Worm (Caenorhabditis elegans) whole organism, L1 larva: ENCODE measurements around the gene nhr-180.

Source experiments
- C16A3.4 ChIP-seq: fragments of 150-350 bp; optimal IDR thresholded peaks from 2 replicates; lab custom pipeline; 2014; ENCODE audit warnings: missing biosample characterization, missing genetic modification characterization
- F16B12.6 ChIP-seq: fragments of 150-350 bp; optimal IDR thresholded peaks from 2 replicates; lab custom pipeline; 2014; ENCODE audit warnings: missing biosample characterization, missing genetic modification characterization
- aly-2 ChIP-seq: fragments of 150-350 bp; optimal IDR thresholded peaks from 2 replicates; lab custom pipeline; 2014; ENCODE audit warnings: missing biosample characterization, missing genetic modification characterization
- ama-1 ChIP-seq: fragments of 150-350 bp; optimal IDR thresholded peaks from 2 replicates; lab custom pipeline; 2014
- ceh-82 ChIP-seq, 3 experiments: fragments of 150-350 bp in 1 of 3; sonication (generic microtip) in 2 of 3; optimal IDR thresholded peaks; 2 replicates each; lab custom pipeline; 2014 to 2017; ENCODE audit warnings: missing biosample characterization in 3 of 3, missing genetic modification characterization in 3 of 3
- ceh-90 ChIP-seq: sonication (generic microtip); optimal IDR thresholded peaks from 2 replicates; lab custom pipeline; 2016; ENCODE audit warnings: missing genetic modification characterization, missing compliant biosample characterization
- egl-13 ChIP-seq: sonication (generic microtip); optimal IDR thresholded peaks from 2 replicates; lab custom pipeline; 2016; ENCODE audit warnings: missing genotype, missing genetic modification reagents, missing genetic modification characterization, missing compliant biosample characterization
- egl-27 ChIP-seq, 2 experiments: fragments of 150-350 bp in 1 of 2; sonication (generic microtip); optimal IDR thresholded peaks; 3 replicates each; lab custom pipeline; 2017 to 2018; ENCODE audit warnings: missing biosample characterization in 2 of 2, missing genetic modification characterization in 2 of 2, missing genetic modification reagents in 2 of 2
- fkh-10 ChIP-seq: sonication (generic microtip); optimal IDR thresholded peaks from 2 replicates; lab custom pipeline; 2017; ENCODE audit warnings: missing biosample characterization, missing genetic modification reagents, missing genetic modification characterization
- fos-1 ChIP-seq: fragments of 150-350 bp; optimal IDR thresholded peaks from 2 replicates; lab custom pipeline; 2014; ENCODE audit warnings: missing biosample characterization, missing genetic modification characterization
- hlh-17 ChIP-seq: fragments of 200-800 bp; sonication (Bioruptor generic); optimal IDR thresholded peaks from 2 replicates; lab custom pipeline; 2018; ENCODE audit warnings: missing genetic modification characterization, mild to moderate bottlenecking, missing compliant biosample characterization, moderate library complexity, borderline replicate concordance
- irx-1 ChIP-seq: sonication (generic microtip); optimal IDR thresholded peaks from 2 replicates; lab custom pipeline; 2016; ENCODE audit warnings: missing genetic modification characterization, missing compliant biosample characterization
- isw-1 ChIP-seq: fragments of 200-800 bp; sonication (Bioruptor generic); IDR thresholded peaks from 2 replicates; pipeline ENCODE4 v1.3.6; 2022; ENCODE audit warnings: missing genetic modification characterization, missing compliant biosample characterization
- lin-13 ChIP-seq: fragments of 150-350 bp; optimal IDR thresholded peaks from 2 replicates; lab custom pipeline; 2014; ENCODE audit warnings: missing biosample characterization, missing genetic modification reagents, missing genetic modification characterization
- lin-14 ChIP-seq: fragments of 200-800 bp; sonication (Bioruptor generic); optimal IDR thresholded peaks from 2 replicates; lab custom pipeline; 2018; ENCODE audit warnings: mild to moderate bottlenecking, missing genetic modification characterization, moderate library complexity, missing compliant biosample characterization
- lsy-2 ChIP-seq, 2 experiments: fragments of 150-350 bp; optimal IDR thresholded peaks; 2 replicates each; lab custom pipeline; 2014; ENCODE audit warnings: missing biosample characterization in 2 of 2, missing genetic modification characterization in 2 of 2
- mef-2 ChIP-seq: fragments of 150-350 bp; optimal IDR thresholded peaks from 2 replicates; lab custom pipeline; 2014; ENCODE audit warnings: missing biosample characterization, missing genetic modification characterization
- nhr-47 ChIP-seq: sonication (generic microtip); optimal IDR thresholded peaks from 2 replicates; lab custom pipeline; 2016; ENCODE audit warnings: mild to moderate bottlenecking, missing genetic modification characterization, moderate library complexity, missing compliant biosample characterization
- nhr-77 ChIP-seq: fragments of 150-350 bp; optimal IDR thresholded peaks from 2 replicates; lab custom pipeline; 2014; ENCODE audit warnings: missing biosample characterization, missing genetic modification characterization
- nhr-84 ChIP-seq: sonication (generic microtip); optimal IDR thresholded peaks from 2 replicates; lab custom pipeline; 2017; ENCODE audit warnings: missing biosample characterization, missing genetic modification characterization
- nhr-90 ChIP-seq: sonication (generic microtip); optimal IDR thresholded peaks from 2 replicates; lab custom pipeline; 2016; ENCODE audit warnings: mild to moderate bottlenecking, missing genetic modification characterization, missing compliant biosample characterization; ENCODE audit not compliant: poor library complexity
- pax-3 ChIP-seq: fragments of 200-800 bp; sonication (Bioruptor generic); optimal IDR thresholded peaks from 2 replicates; lab custom pipeline; 2018; ENCODE audit warnings: mild to moderate bottlenecking, missing genetic modification characterization, moderate library complexity, missing compliant biosample characterization
- skn-1 ChIP-seq: fragments of 150-350 bp; optimal IDR thresholded peaks from 2 replicates; lab custom pipeline; 2014; ENCODE audit warnings: missing biosample characterization, missing genetic modification characterization
- snpc-4 ChIP-seq: fragments of 150-350 bp; optimal IDR thresholded peaks from 2 replicates; lab custom pipeline; 2014; ENCODE audit warnings: missing biosample characterization, missing genetic modification characterization
- snu-23 ChIP-seq: sonication (generic microtip); optimal IDR thresholded peaks from 2 replicates; lab custom pipeline; 2016; ENCODE audit warnings: missing genetic modification characterization, missing compliant biosample characterization
- sptf-1 ChIP-seq: fragments of 150-350 bp; optimal IDR thresholded peaks from 2 replicates; lab custom pipeline; 2014; ENCODE audit warnings: missing biosample characterization, missing genetic modification characterization
- swsn-7 ChIP-seq: sonication (generic microtip); optimal IDR thresholded peaks from 2 replicates; lab custom pipeline; 2016; ENCODE audit warnings: missing genetic modification characterization, missing compliant biosample characterization
- unc-130 ChIP-seq: fragments of 150-350 bp; optimal IDR thresholded peaks from 2 replicates; lab custom pipeline; 2017; ENCODE audit warnings: missing biosample characterization, missing genetic modification characterization, inconsistent platforms
- unc-62 ChIP-seq: fragments of 150-350 bp; optimal IDR thresholded peaks from 2 replicates; lab custom pipeline; 2014; ENCODE audit warnings: missing biosample characterization, missing genetic modification reagents, missing genetic modification characterization
- unc-86 ChIP-seq: sonication (generic microtip); optimal IDR thresholded peaks from 2 replicates; lab custom pipeline; 2016; ENCODE audit warnings: missing genetic modification characterization, missing compliant biosample characterization
- vab-15 ChIP-seq: sonication (generic microtip); optimal IDR thresholded peaks from 2 replicates; lab custom pipeline; 2017; ENCODE audit warnings: missing genotype, mild to moderate bottlenecking, missing genetic modification characterization, missing compliant biosample characterization
- xbp-1 ChIP-seq: sonication (generic microtip); optimal IDR thresholded peaks from 2 replicates; lab custom pipeline; 2016; ENCODE audit warnings: missing genetic modification characterization, missing compliant biosample characterization
- zag-1 ChIP-seq: fragments of 150-350 bp; optimal IDR thresholded peaks from 2 replicates; lab custom pipeline; 2014; ENCODE audit warnings: missing biosample characterization, missing genetic modification characterization
- ztf-11 ChIP-seq, 2 experiments: sonication (generic microtip); optimal IDR thresholded peaks; 2 replicates each; lab custom pipeline; 2016 to 2017; ENCODE audit warnings: missing genetic modification characterization in 2 of 2, missing biosample characterization in 1 of 2, missing compliant biosample characterization in 1 of 2
- ztf-4 ChIP-seq: fragments of 150-350 bp; optimal IDR thresholded peaks from 2 replicates; lab custom pipeline; 2014; ENCODE audit warnings: missing biosample characterization, missing genetic modification characterization

nhr-180 gene

DNA sequence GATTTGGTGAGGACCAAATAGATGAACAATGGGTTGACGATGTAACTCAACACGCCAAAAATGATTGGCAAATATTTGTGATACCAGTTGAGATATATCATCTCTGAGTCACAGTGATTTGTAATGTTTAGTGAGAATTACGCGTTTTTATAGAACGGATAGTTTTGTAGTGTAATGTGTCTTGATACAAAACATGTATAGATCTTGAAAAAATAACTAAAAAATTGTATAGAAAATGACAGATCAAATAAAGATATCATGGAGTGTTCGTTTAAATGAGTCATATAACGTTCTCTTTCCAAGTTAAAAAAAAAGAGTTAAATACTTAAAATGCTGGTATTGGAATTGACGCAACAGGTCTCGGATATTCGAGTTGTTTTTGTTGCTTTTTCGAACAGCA, 12.9 kb downstream of the nhr-180 start, which contains the start of gene srj-6 (continued):
- TF ChIP-seq isw-1 (GFP tag; lab: Robert Waterston, UW) (no peak), ceh-90 (tag; lab: Kevin White, UChicago) (no peak), vab-15 (tag; lab: Kevin White, UChicago) (no peak), F16B12.6 (tag; lab: Kevin White, UChicago) (no peak)

DNA sequence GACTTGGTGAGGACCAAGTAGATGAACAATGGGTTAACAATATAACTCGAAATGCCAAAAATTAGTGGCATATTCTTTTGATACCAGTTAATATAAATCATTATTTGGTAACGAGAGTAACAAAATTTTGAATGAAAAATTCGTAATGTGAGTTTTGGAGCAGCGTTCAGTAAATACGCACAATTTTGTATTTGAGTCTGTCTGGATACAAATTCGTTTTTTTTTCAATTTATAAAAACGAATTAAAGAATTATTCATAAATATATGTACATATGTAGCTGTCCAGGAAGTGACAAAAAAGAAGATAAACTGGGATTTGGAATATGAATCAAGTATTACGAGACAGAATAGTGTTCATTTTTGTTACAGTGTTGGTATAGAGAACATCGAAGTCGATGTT, 14.4 kb downstream of the nhr-180 start, which contains the start of gene srj-5:
TSS of gene srj-5 (minus strand) at position 101 of the 400 bp plus-strand sequence.
- TF ChIP-seq nhr-47 (tag; lab: Kevin White, UChicago): no peak
- no peak for TF ChIP-seq ztf-4 (tag; lab: Kevin White, UChicago)
- TF ChIP-seq unc-86 (tag; lab: Kevin White, UChicago): no peak
- no peak for TF ChIP-seq unc-130 (tag; lab: Kevin White, UChicago)
- TF ChIP-seq egl-27 (tag; optimal IDR thresholded peaks at IDR 0.05; lab: Kevin White, UChicago): no peak
- TF ChIP-seq pax-3 (tag; lab: Kevin White, UChicago): no peak
- TF ChIP-seq lin-14 (GFP tag; lab: Kevin White, UChicago): no peak
- no peak for TF ChIP-seq fkh-10 (GFP tag; lab: Kevin White, UChicago)
- no peak for TF ChIP-seq hlh-17
- no peak for TF ChIP-seq skn-1 (tag; lab: Kevin White, UChicago)
- no peak for TF ChIP-seq nhr-77 (tag; lab: Kevin White, UChicago)
- TF ChIP-seq irx-1: no peak
- no peak for TF ChIP-seq nhr-90 (tag; lab: Kevin White, UChicago)
- no peak for TF ChIP-seq xbp-1 (tag; lab: Kevin White, UChicago)
- no peak for TF ChIP-seq sptf-1 (tag; lab: Kevin White, UChicago)
- TF ChIP-seq, all 84 proteins: peak for 0

ce11 chrV:646888-647287, 20.4 kb downstream of the nhr-180 start, which contains the start of gene ugt-42:
TSS of gene ugt-42 (plus strand) at chrV:647188.
- TF ChIP-seq lin-13 (GFP tag; lab: Kevin White, UChicago) (no peak), ceh-90 (tag; lab: Kevin White, UChicago) (no peak), lsy-2 (tag; optimal IDR thresholded peaks at IDR 0.05; lab: Kevin White, UChicago) (no peak), C16A3.4 (tag; lab: Kevin White, UChicago) (no peak), swsn-7 (tag; lab: Kevin White, UChicago) (no peak), F16B12.6 (tag; lab: Kevin White, UChicago) (no peak), mef-2 (tag; lab: Kevin White, UChicago) (no peak), zag-1 (tag; lab: Kevin White, UChicago) (no peak), sptf-1 (tag; lab: Kevin White, UChicago) (no peak), egl-13 (tag; lab: Kevin White, UChicago) (no peak), nhr-47 (tag; lab: Kevin White, UChicago) (no peak), aly-2 (no peak), nhr-84 (tag; lab: Kevin White, UChicago) (no peak)

DNA sequence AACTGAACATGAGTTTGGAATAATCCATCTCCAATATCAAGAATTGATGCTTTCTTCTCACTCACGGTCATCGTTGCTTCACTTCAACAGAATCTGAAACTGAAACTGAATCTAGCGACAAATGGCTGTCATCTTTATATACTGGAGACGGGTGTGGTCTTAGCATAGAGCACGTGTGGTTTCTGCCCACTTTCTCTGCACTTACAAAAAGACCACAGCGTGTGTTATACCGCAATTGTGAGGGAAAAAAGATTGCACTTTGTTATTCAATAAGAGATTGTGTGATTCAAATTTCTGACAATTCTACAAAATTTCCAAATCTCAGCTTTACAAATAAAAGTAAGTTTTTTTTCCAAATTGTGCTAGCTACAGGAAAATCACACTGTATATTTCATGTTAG, 21.2 kb downstream of the nhr-180 start, which contains the start of gene F48G7.12:
TSS of gene F48G7.12 (minus strand) at position 101 of the 400 bp plus-strand sequence.
- TF ChIP-seq unc-86 (tag; lab: Kevin White, UChicago) (no peak), fos-1 (tag; lab: Kevin White, UChicago) (no peak), isw-1 (GFP tag; lab: Robert Waterston, UW) (no peak), nhr-90 (tag; lab: Kevin White, UChicago) (no peak), ztf-4 (tag; lab: Kevin White, UChicago) (no peak), ceh-82 (tag; optimal IDR thresholded peaks at IDR 0.05; lab: Kevin White, UChicago) (no peak), ama-1 (lab: Kevin White, UChicago) (no peak), nhr-77 (tag; lab: Kevin White, UChicago) (no peak), snu-23 (GFP tag; lab: Kevin White, UChicago) (no peak), snpc-4 (no peak), unc-62 (GFP tag; lab: Kevin White, UChicago) (no peak), lin-14 (GFP tag; lab: Kevin White, UChicago) (no peak), sptf-1 (tag; lab: Kevin White, UChicago) (no peak), ztf-11 (tag; optimal IDR thresholded peaks at IDR 0.05; lab: Kevin White, UChicago) (no peak)
- TF ChIP-seq, all 84 proteins: peak for 0
